Fruit fly (Drosophila melanogaster) whole organism, embryonic: ENCODE results near the gene CG7227.
A peak's percentile ranks its signal among the peaks of the same experiment; 100 is the strongest.

Experiments used
- Bdp1 ChIP-seq: fragments of 200-800 bp; sonication (Bioruptor generic); optimal IDR thresholded peaks from 3 replicates; lab custom pipeline; 2016; ENCODE audit warnings: missing biosample characterization, missing genetic modification characterization
- CG10565 ChIP-seq: fragments of 200-800 bp; sonication (Bioruptor generic); optimal IDR thresholded peaks from 3 replicates; lab custom pipeline; 2016; ENCODE audit warnings: missing biosample characterization, mild to moderate bottlenecking, missing genetic modification characterization
- CG11085 ChIP-seq: fragments of 200-800 bp; sonication (Bioruptor generic); IDR thresholded peaks from 2 replicates; pipeline ENCODE4 v1.3.6; 2022; ENCODE audit warnings: missing biosample characterization, missing genetic modification characterization
- CG12155 ChIP-seq: fragments of 200-800 bp; sonication (Bioruptor generic); optimal IDR thresholded peaks from 3 replicates; lab custom pipeline; 2016; ENCODE audit warnings: missing biosample characterization, missing genetic modification characterization
- CG12769 ChIP-seq: fragments of 200-800 bp; sonication (Bioruptor generic); optimal IDR thresholded peaks from 2 replicates; lab custom pipeline; 2019; ENCODE audit warnings: missing biosample characterization, mild to moderate bottlenecking, missing genetic modification characterization, moderate library complexity
- CG14050 ChIP-seq: fragments of 200-800 bp; sonication (Bioruptor generic); IDR thresholded peaks from 3 replicates; pipeline ENCODE4 v1.3.6; 2022; ENCODE audit warnings: missing biosample characterization, missing genetic modification characterization
- CG17568 ChIP-seq: fragments of 200-800 bp; sonication (Bioruptor generic); optimal IDR thresholded peaks from 2 replicates; lab custom pipeline; 2018; ENCODE audit warnings: missing biosample characterization, mild to moderate bottlenecking, missing genetic modification characterization, moderate library complexity
- CG18262 ChIP-seq: fragments of 200-800 bp; optimal IDR thresholded peaks from 3 replicates; lab custom pipeline; 2019; ENCODE audit warnings: missing biosample characterization, mild to moderate bottlenecking, missing genetic modification characterization, moderate library complexity
- CG1832 ChIP-seq: fragments of 200-800 bp; sonication (Bioruptor generic); optimal IDR thresholded peaks from 2 replicates; lab custom pipeline; 2017; ENCODE audit warnings: missing biosample characterization, mild to moderate bottlenecking, missing genetic modification characterization, inconsistent platforms
- CG32767 ChIP-seq: fragments of 200-800 bp; sonication (Bioruptor generic); IDR thresholded peaks from 2 replicates; pipeline ENCODE4 v1.3.6; 2022; ENCODE audit warnings: missing biosample characterization, missing genetic modification characterization
- CG5953 ChIP-seq: fragments of 200-800 bp; sonication (Bioruptor generic); IDR thresholded peaks from 2 replicates; pipeline ENCODE4 v1.3.6; 2022; ENCODE audit warnings: missing biosample characterization, missing genetic modification characterization
- CG6272 ChIP-seq: fragments of 200-800 bp; sonication (Bioruptor generic); IDR thresholded peaks from 2 replicates; pipeline ENCODE4 v1.3.6; 2022; ENCODE audit warnings: missing biosample characterization, missing genetic modification characterization
- CG7839 ChIP-seq: fragments of 200-800 bp; sonication (Bioruptor generic); optimal IDR thresholded peaks from 3 replicates; lab custom pipeline; 2018; ENCODE audit warnings: missing biosample characterization, mild to moderate bottlenecking, missing genetic modification characterization, moderate library complexity
- CG8089 ChIP-seq: fragments of 200-800 bp; sonication (Bioruptor generic); optimal IDR thresholded peaks from 3 replicates; lab custom pipeline; 2016; ENCODE audit warnings: missing biosample characterization, missing genetic modification characterization
- CG8388 ChIP-seq: fragments of 200-800 bp; sonication (Bioruptor generic); optimal IDR thresholded peaks from 2 replicates; lab custom pipeline; 2019; ENCODE audit warnings: missing biosample characterization, mild to moderate bottlenecking, missing genetic modification characterization, moderate library complexity
- CG8924 ChIP-seq: fragments of 200-800 bp; optimal IDR thresholded peaks from 3 replicates; lab custom pipeline; 2019; ENCODE audit warnings: missing biosample characterization, mild to moderate bottlenecking, missing genetic modification characterization, moderate library complexity
- Dll ChIP-seq: fragments of 200-800 bp; sonication (Bioruptor generic); IDR thresholded peaks from 4 replicates; pipeline ENCODE4 v1.3.6; 2022; ENCODE audit warnings: missing biosample characterization, missing genetic modification characterization; ENCODE audit not compliant: partially characterized antibody
- Doc2 ChIP-seq: fragments of 200-800 bp; sonication (Bioruptor generic); IDR thresholded peaks from 2 replicates; pipeline ENCODE4 v1.3.6; 2022; ENCODE audit warnings: missing biosample characterization, missing genetic modification characterization
- Dref ChIP-seq: fragments of 200-800 bp; sonication (Bioruptor generic); IDR thresholded peaks from 2 replicates; pipeline ENCODE4 v1.3.6; 2022; ENCODE audit warnings: missing biosample characterization, missing genetic modification characterization
- Fer1 ChIP-seq: fragments of 200-800 bp; sonication (Bioruptor generic); optimal IDR thresholded peaks from 2 replicates; lab custom pipeline; 2017; ENCODE audit warnings: missing biosample characterization, mild to moderate bottlenecking, missing genetic modification characterization
- Fer2 ChIP-seq: fragments of 200-800 bp; sonication (Bioruptor generic); optimal IDR thresholded peaks from 2 replicates; lab custom pipeline; 2018; ENCODE audit warnings: missing biosample characterization, mild to moderate bottlenecking, missing genetic modification characterization, moderate library complexity
- Hsf ChIP-seq: fragments of 200-800 bp; sonication (Bioruptor generic); optimal IDR thresholded peaks from 3 replicates; lab custom pipeline; 2016; ENCODE audit warnings: missing biosample characterization, missing genetic modification characterization
- MBD-R2 ChIP-seq: fragments of 200-800 bp; sonication (Bioruptor generic); IDR thresholded peaks from 2 replicates; pipeline ENCODE4 v1.3.6; 2022; ENCODE audit warnings: missing biosample characterization, missing genetic modification characterization
- Myb ChIP-seq: fragments of 200-800 bp; sonication (Bioruptor generic); optimal IDR thresholded peaks from 2 replicates; lab custom pipeline; 2016; ENCODE audit warnings: missing biosample characterization, missing genetic modification characterization
- Optix ChIP-seq: fragments of 200-800 bp; sonication (Bioruptor generic); IDR thresholded peaks from 3 replicates; pipeline ENCODE4 v1.3.6; 2022; ENCODE audit warnings: missing biosample characterization, missing genetic modification characterization
- Scr ChIP-seq: fragments of 200-800 bp; sonication (Bioruptor generic); IDR thresholded peaks from 2 replicates; pipeline ENCODE4 v1.3.6; 2022; ENCODE audit warnings: missing biosample characterization, missing genetic modification characterization; ENCODE audit not compliant: partially characterized antibody
- Sox102F ChIP-seq: fragments of 200-800 bp; sonication (Bioruptor generic); optimal IDR thresholded peaks from 2 replicates; lab custom pipeline; 2018; ENCODE audit warnings: missing biosample characterization, mild to moderate bottlenecking, missing genetic modification characterization, moderate library complexity
- Spps ChIP-seq: fragments of 200-800 bp; sonication (Bioruptor generic); optimal IDR thresholded peaks from 2 replicates; lab custom pipeline; 2018; ENCODE audit warnings: missing biosample characterization, mild to moderate bottlenecking, missing genetic modification characterization
- bsh ChIP-seq, 2 experiments: fragments of 200-800 bp; sonication (Bioruptor generic); optimal IDR thresholded peaks; 2 replicates each; lab custom pipeline; 2017 to 2018; ENCODE audit warnings: mild to moderate bottlenecking in 2 of 2, missing biosample characterization in 2 of 2, missing genetic modification characterization in 2 of 2, moderate library complexity in 1 of 2
- cad ChIP-seq: fragments of >200 bp; optimal IDR thresholded peaks from 2 replicates; lab custom pipeline; 2017; ENCODE audit warnings: missing biosample characterization, missing genetic modification characterization
- da ChIP-seq: fragments of 200-800 bp; sonication (Bioruptor generic); optimal IDR thresholded peaks from 2 replicates; lab custom pipeline; 2016; ENCODE audit warnings: missing biosample characterization, missing genetic modification characterization
- dmrt99B ChIP-seq: fragments of 200-800 bp; sonication (Bioruptor generic); optimal IDR thresholded peaks from 2 replicates; lab custom pipeline; 2018; ENCODE audit warnings: missing biosample characterization, mild to moderate bottlenecking, missing genetic modification characterization, moderate library complexity
- eyg ChIP-seq: fragments of 200-800 bp; sonication (Bioruptor generic); optimal IDR thresholded peaks from 3 replicates; lab custom pipeline; 2016; ENCODE audit warnings: missing biosample characterization, missing genetic modification characterization
- fu2 ChIP-seq: fragments of 200-800 bp; sonication (Bioruptor generic); optimal IDR thresholded peaks from 2 replicates; lab custom pipeline; 2016; ENCODE audit warnings: missing biosample characterization, missing genetic modification characterization
- ind ChIP-seq: fragments of 200-800 bp; sonication (Bioruptor generic); optimal IDR thresholded peaks from 3 replicates; lab custom pipeline; 2016; ENCODE audit warnings: missing biosample characterization, missing genetic modification characterization
- inv ChIP-seq: fragments of 200-800 bp; sonication (Bioruptor generic); IDR thresholded peaks from 2 replicates; pipeline ENCODE4 v1.3.6; 2022; ENCODE audit warnings: missing biosample characterization, missing genetic modification characterization; ENCODE audit not compliant: partially characterized antibody
- jigr1 ChIP-seq: fragments of 200-800 bp; sonication (Bioruptor generic); IDR thresholded peaks from 3 replicates; pipeline ENCODE4 v1.3.6; 2022; ENCODE audit warnings: missing biosample characterization, missing genetic modification characterization
- ken ChIP-seq: fragments of 200-800 bp; sonication (Bioruptor generic); IDR thresholded peaks from 3 replicates; pipeline ENCODE4 v1.3.6; 2022; ENCODE audit warnings: missing biosample characterization, missing genetic modification characterization
- lilli ChIP-seq: fragments of 200-800 bp; sonication (Bioruptor generic); optimal IDR thresholded peaks from 3 replicates; lab custom pipeline; 2016; ENCODE audit warnings: missing biosample characterization, missing genetic modification characterization
- lola ChIP-seq, 3 experiments: fragments of >200 bp in 2 of 3; fragments of 200-800 bp in 1 of 3; sonication (Bioruptor generic) in 1 of 3; optimal IDR thresholded peaks; 2 replicates each; lab custom pipeline; 2017 to 2019; ENCODE audit warnings: missing biosample characterization in 3 of 3, missing genetic modification characterization in 3 of 3, mild to moderate bottlenecking in 1 of 3, moderate library complexity in 1 of 3
- mam ChIP-seq: fragments of 200-800 bp; sonication (Bioruptor generic); optimal IDR thresholded peaks from 3 replicates; lab custom pipeline; 2016; ENCODE audit warnings: missing biosample characterization, missing genetic modification characterization
- nerfin-2 ChIP-seq: fragments of 200-800 bp; sonication (Bioruptor generic); IDR thresholded peaks from 2 replicates; pipeline ENCODE4 v1.3.6; 2022; ENCODE audit warnings: missing biosample characterization, missing genetic modification characterization; ENCODE audit not compliant: partially characterized antibody
- salm ChIP-seq: fragments of 200-800 bp; sonication (Bioruptor generic); optimal IDR thresholded peaks from 2 replicates; lab custom pipeline; 2018; ENCODE audit warnings: missing biosample characterization, mild to moderate bottlenecking, missing genetic modification characterization
- slp2 ChIP-seq: fragments of 200-800 bp; sonication (Bioruptor generic); optimal IDR thresholded peaks from 2 replicates; lab custom pipeline; 2016; ENCODE audit warnings: missing biosample characterization, missing genetic modification characterization
- so ChIP-seq: fragments of 200-800 bp; sonication (Bioruptor generic); IDR thresholded peaks from 3 replicates; pipeline ENCODE4 v1.3.6; 2022; ENCODE audit warnings: missing biosample characterization, missing genetic modification characterization
- sob ChIP-seq: fragments of 200-800 bp; sonication (Bioruptor generic); IDR thresholded peaks from 2 replicates; pipeline ENCODE4 v1.3.6; 2022; ENCODE audit warnings: missing biosample characterization, missing genetic modification characterization
- tap ChIP-seq: fragments of 200-800 bp; optimal IDR thresholded peaks from 3 replicates; lab custom pipeline; 2019; ENCODE audit warnings: missing biosample characterization, mild to moderate bottlenecking, missing genetic modification characterization, moderate library complexity
- ttk ChIP-seq: fragments of 200-800 bp; sonication (Bioruptor generic); IDR thresholded peaks from 2 replicates; pipeline ENCODE4 v2.1.2; 2022; ENCODE audit warnings: missing biosample characterization, missing genetic modification characterization
- tup ChIP-seq: fragments of 200-800 bp; sonication (Bioruptor generic); optimal IDR thresholded peaks from 2 replicates; lab custom pipeline; 2016; ENCODE audit warnings: missing biosample characterization, mild to moderate bottlenecking, missing genetic modification characterization, moderate library complexity
- tx ChIP-seq: fragments of 200-800 bp; sonication (Bioruptor generic); optimal IDR thresholded peaks from 2 replicates; lab custom pipeline; 2016; ENCODE audit warnings: missing biosample characterization, missing genetic modification characterization

The CG7227 gene

dm6 chr2L:7984059-7984800, 13.7 kb downstream of the CG7227 start, which contains the start of gene Snoo (continued):
- TF ChIP-seq CG6272 = no peak
- TF ChIP-seq ttk = no peak
- no peak for TF ChIP-seq MBD-R2 (GFP tag; lab: Robert Waterston, UW)
- no peak for TF ChIP-seq cad
- no peak for TF ChIP-seq bsh (GFP tag; optimal IDR thresholded peaks at IDR 0.05; lab: Kevin White, UChicago)
- TF ChIP-seq CG32767 = no peak
- no peak for TF ChIP-seq CG12155
- no peak for TF ChIP-seq mam (GFP tag; lab: Kevin White, UChicago)
- TF ChIP-seq Bdp1 (GFP tag; lab: Kevin White, UChicago) = no peak
- TF ChIP-seq jigr1 (GFP tag; lab: Robert Waterston, UW) = no peak
- peak; percentile 94 for TF ChIP-seq Myb (GFP tag; lab: Kevin White, UChicago)
- no peak for TF ChIP-seq CG8089 (GFP tag; lab: Kevin White, UChicago)
- TF ChIP-seq dmrt99B (tag; lab: Kevin White, UChicago) = no peak
- no peak for TF ChIP-seq tx (GFP tag; lab: Kevin White, UChicago)
- TF ChIP-seq inv = no peak
- TF ChIP-seq CG10565 (GFP tag; lab: Kevin White, UChicago) = no peak
- TF ChIP-seq so (GFP tag; lab: Robert Waterston, UW) = peak; percentile 52; the same call in 2 of the 3 replicates
- no peak for TF ChIP-seq fu2 (GFP tag; lab: Kevin White, UChicago)
- TF ChIP-seq lilli = no peak
- no peak for TF ChIP-seq tup (GFP tag; lab: Kevin White, UChicago)
- TF ChIP-seq Dll = no peak
- TF ChIP-seq CG5953 (GFP tag; lab: Robert Waterston, UW) = no peak; the same call in 1 of the 2 replicates
- TF ChIP-seq CG17568 (GFP tag; lab: Kevin White, UChicago) = no peak
- no peak for TF ChIP-seq Dref (GFP tag; lab: Robert Waterston, UW)
- no peak for TF ChIP-seq Doc2 (GFP tag; lab: Robert Waterston, UW)
- no peak for TF ChIP-seq Fer2 (tag; lab: Kevin White, UChicago)
- no peak for TF ChIP-seq da (GFP tag; lab: Kevin White, UChicago)
- TF ChIP-seq ind = no peak
- TF ChIP-seq Scr (GFP tag; lab: Robert Waterston, UW) = peak; percentile 16; the same call in 1 of the 2 replicates
- no peak for TF ChIP-seq lola (GFP tag; optimal IDR thresholded peaks at IDR 0.05; lab: Kevin White, UChicago)
- no peak for TF ChIP-seq CG1832 (GFP tag; lab: Kevin White, UChicago)
- no peak for TF ChIP-seq tap (tag; lab: Kevin White, UChicago)
- no peak for TF ChIP-seq CG12769 (tag; lab: Kevin White, UChicago)
- no peak for TF ChIP-seq Spps
- no peak for TF ChIP-seq Hsf (GFP tag; lab: Kevin White, UChicago)
- no peak for TF ChIP-seq slp2 (GFP tag; lab: Kevin White, UChicago)
- TF ChIP-seq nerfin-2 = no peak
- no peak for TF ChIP-seq CG18262 (tag; lab: Kevin White, UChicago)
- TF ChIP-seq ken = no peak
- TF ChIP-seq Sox102F (GFP tag; lab: Kevin White, UChicago) = no peak
- peak; percentile 2 for TF ChIP-seq salm
- no peak for TF ChIP-seq CG11085
- TF ChIP-seq CG14050 (GFP tag; lab: Robert Waterston, UW) = no peak; the same call in 2 of the 3 replicates
- TF ChIP-seq CG7839 = no peak
- TF ChIP-seq eyg (GFP tag; lab: Kevin White, UChicago) = no peak
- no peak for TF ChIP-seq CG8388 (GFP tag; lab: Kevin White, UChicago)
- no peak for TF ChIP-seq Optix (GFP tag; lab: Robert Waterston, UW)
- TF ChIP-seq sob = peak; percentile 11; the same call in 1 of the 2 replicates
- no peak for TF ChIP-seq Fer1 (GFP tag; lab: Kevin White, UChicago)
- TF ChIP-seq CG8924 (tag; lab: Kevin White, UChicago) = peak; percentile 25
